Fruit fly (Drosophila melanogaster) whole organism, prepupa: ENCODE data around the gene CG43750.

Experiments used
- CG15336 ChIP-seq: fragments of 200-800 bp; sonication (Bioruptor generic); IDR thresholded peaks from 2 replicates; pipeline ENCODE4 v1.3.6; 2022; ENCODE audit warnings: missing biosample characterization, missing genetic modification characterization
- CG6276 ChIP-seq: fragments of 200-800 bp; sonication (Bioruptor generic); optimal IDR thresholded peaks from 2 replicates; lab custom pipeline; 2017; ENCODE audit warnings: missing biosample characterization, mild to moderate bottlenecking, missing genetic modification characterization
- CG6854 ChIP-seq: fragments of 200-800 bp; sonication (Bioruptor generic); optimal IDR thresholded peaks from 2 replicates; lab custom pipeline; 2017; ENCODE audit warnings: missing biosample characterization, mild to moderate bottlenecking, missing genetic modification characterization
- CG9139 ChIP-seq: fragments of 200-800 bp; sonication (Bioruptor generic); optimal IDR thresholded peaks from 3 replicates; lab custom pipeline; 2017; ENCODE audit warnings: missing biosample characterization, mild to moderate bottlenecking, missing genetic modification characterization
- Hr39 ChIP-seq: fragments of 200-800 bp; sonication (Bioruptor generic); optimal IDR thresholded peaks from 2 replicates; lab custom pipeline; 2016; ENCODE audit warnings: missing biosample characterization, missing genetic modification characterization
- OdsH ChIP-seq: fragments of 200-800 bp; sonication (Bioruptor generic); optimal IDR thresholded peaks from 3 replicates; lab custom pipeline; 2016; ENCODE audit warnings: missing biosample characterization, missing genetic modification characterization
- Sox102F ChIP-seq: fragments of 200-800 bp; sonication (Bioruptor generic); optimal IDR thresholded peaks from 2 replicates; lab custom pipeline; 2016; ENCODE audit warnings: missing biosample characterization, mild to moderate bottlenecking, missing genetic modification characterization
- cyc ChIP-seq: fragments of 200-800 bp; sonication (Bioruptor generic); optimal IDR thresholded peaks from 3 replicates; lab custom pipeline; 2016; ENCODE audit warnings: missing biosample characterization, missing genetic modification characterization
- fd85E ChIP-seq: fragments of 200-800 bp; sonication (Bioruptor generic); optimal IDR thresholded peaks from 3 replicates; lab custom pipeline; 2016; ENCODE audit warnings: missing biosample characterization, missing genetic modification characterization

- TF ChIP-seq fd85E (GFP tag; lab: Kevin White, UChicago), result peak; percentile 43
- TF ChIP-seq Hr39 (GFP tag; lab: Kevin White, UChicago), result peak; percentile 90
- peak; percentile 91 for TF ChIP-seq cyc
- TF ChIP-seq OdsH (GFP tag; lab: Kevin White, UChicago), result peak; percentile 96
- peak; percentile 89 for TF ChIP-seq CG6276 (GFP tag; lab: Kevin White, UChicago)
- TF ChIP-seq CG15336 (GFP tag; lab: Robert Waterston, UW), result peak; percentile 96
- peak; percentile 83 for TF ChIP-seq CG6854 (GFP tag; lab: Kevin White, UChicago)
- peak; percentile 80 for TF ChIP-seq CG9139 (GFP tag; lab: Kevin White, UChicago)
- TF ChIP-seq Sox102F, result peak; percentile 88
Observed at dm6 chr2L:2380805-2381204, 9.7 kb downstream of the CG43750 start, which contains the start of gene Eogt.
